Worm (Caenorhabditis elegans) whole organism, L3 larva: Measurements from ENCODE around the gene cts-1.

Source experiments
- ZK546.5 ChIP-seq: sonication (generic microtip); optimal IDR thresholded peaks from 2 replicates; lab custom pipeline; 2017; ENCODE audit warnings: missing biosample characterization, missing genetic modification characterization
- aly-2 ChIP-seq: fragments of 150-350 bp; optimal IDR thresholded peaks from 2 replicates; lab custom pipeline; 2014; ENCODE audit warnings: missing biosample characterization, missing genetic modification characterization
- ama-1 ChIP-seq: fragments of 150-350 bp; optimal IDR thresholded peaks from 2 replicates; lab custom pipeline; 2018
- ceh-16 ChIP-seq: sonication (generic microtip); optimal IDR thresholded peaks from 2 replicates; lab custom pipeline; 2017; ENCODE audit warnings: missing biosample characterization, missing genetic modification characterization
- ceh-28 ChIP-seq: fragments of 150-350 bp; optimal IDR thresholded peaks from 2 replicates; lab custom pipeline; 2014; ENCODE audit warnings: missing biosample characterization, missing genetic modification reagents, missing genetic modification characterization
- ceh-82 ChIP-seq: fragments of 150-350 bp; optimal IDR thresholded peaks from 2 replicates; lab custom pipeline; 2014; ENCODE audit warnings: missing biosample characterization, missing genetic modification characterization
- ceh-9 ChIP-seq: sonication (generic microtip); optimal IDR thresholded peaks from 2 replicates; lab custom pipeline; 2018; ENCODE audit warnings: missing biosample characterization, missing genetic modification characterization
- daf-12 ChIP-seq: fragments of 150-350 bp; optimal IDR thresholded peaks from 2 replicates; lab custom pipeline; 2014; ENCODE audit warnings: missing biosample characterization, missing genetic modification reagents, missing genetic modification characterization
- egl-5 ChIP-seq: fragments of 150-350 bp; optimal IDR thresholded peaks from 2 replicates; lab custom pipeline; 2017; ENCODE audit warnings: missing biosample characterization, missing genetic modification reagents, missing genetic modification characterization, inconsistent platforms
- elt-1 ChIP-seq: fragments of 150-350 bp; optimal IDR thresholded peaks from 2 replicates; lab custom pipeline; 2014; ENCODE audit warnings: missing biosample characterization, missing genetic modification characterization
- elt-2 ChIP-seq: sonication (generic microtip); optimal IDR thresholded peaks from 2 replicates; lab custom pipeline; 2016; ENCODE audit warnings: missing genetic modification reagents, mild to moderate bottlenecking, missing genetic modification characterization, missing compliant biosample characterization
- elt-3 ChIP-seq, 3 experiments: fragments of 150-350 bp in 1 of 3; sonication (generic microtip) in 2 of 3; optimal IDR thresholded peaks; 2 replicates in 2 of 3; 4 replicates in 1 of 3; lab custom pipeline; 2014 to 2017; ENCODE audit warnings: missing biosample characterization in 3 of 3, missing genetic modification characterization in 3 of 3
- eor-1 ChIP-seq, 2 experiments: fragments of 150-350 bp; optimal IDR thresholded peaks; 2 replicates each; lab custom pipeline; 2014 to 2018; ENCODE audit warnings: missing biosample characterization in 2 of 2, missing genetic modification characterization in 2 of 2
- fkh-10 ChIP-seq: sonication (generic microtip); optimal IDR thresholded peaks from 2 replicates; lab custom pipeline; 2017; ENCODE audit warnings: missing biosample characterization, missing genetic modification reagents, missing genetic modification characterization
- fkh-2 ChIP-seq: fragments of 150-350 bp; optimal IDR thresholded peaks from 2 replicates; lab custom pipeline; 2014; ENCODE audit warnings: missing biosample characterization, missing genetic modification reagents, missing genetic modification characterization
- fos-1 ChIP-seq: fragments of 150-350 bp; optimal IDR thresholded peaks from 2 replicates; lab custom pipeline; 2014; ENCODE audit warnings: missing biosample characterization, missing genetic modification characterization
- lin-15B ChIP-seq: fragments of 150-350 bp; optimal IDR thresholded peaks from 2 replicates; lab custom pipeline; 2014; ENCODE audit warnings: missing biosample characterization, missing genetic modification characterization
- lin-39 ChIP-seq: fragments of 150-350 bp; optimal IDR thresholded peaks from 2 replicates; lab custom pipeline; 2018; ENCODE audit warnings: missing biosample characterization, missing genetic modification reagents, missing genetic modification characterization
- lsy-12 ChIP-seq: sonication (generic microtip); optimal IDR thresholded peaks from 2 replicates; lab custom pipeline; 2016; ENCODE audit warnings: mild to moderate bottlenecking, missing genetic modification characterization, missing compliant biosample characterization
- mdl-1 ChIP-seq: fragments of 150-350 bp; optimal IDR thresholded peaks from 2 replicates; lab custom pipeline; 2014; ENCODE audit warnings: missing biosample characterization, missing genetic modification characterization
- nfya-1 ChIP-seq: sonication (generic microtip); optimal IDR thresholded peaks from 2 replicates; lab custom pipeline; 2017; ENCODE audit warnings: missing genetic modification characterization, mild to moderate bottlenecking, missing compliant biosample characterization, antibody characterized with exemption, moderate library complexity; ENCODE audit not compliant: insufficient read depth
- nhr-11 ChIP-seq: fragments of 150-350 bp; optimal IDR thresholded peaks from 2 replicates; lab custom pipeline; 2014; ENCODE audit warnings: missing biosample characterization, missing genetic modification characterization
- nhr-23 ChIP-seq: fragments of 150-350 bp; optimal IDR thresholded peaks from 2 replicates; lab custom pipeline; 2014; ENCODE audit warnings: missing biosample characterization, missing genetic modification reagents, missing genetic modification characterization
- nhr-25 ChIP-seq: sonication (generic microtip); optimal IDR thresholded peaks from 2 replicates; lab custom pipeline; 2017; ENCODE audit warnings: missing biosample characterization, missing genetic modification characterization
- nhr-43 ChIP-seq: sonication (generic microtip); optimal IDR thresholded peaks from 2 replicates; lab custom pipeline; 2016; ENCODE audit warnings: mild to moderate bottlenecking, missing genetic modification characterization, missing compliant biosample characterization; ENCODE audit not compliant: poor library complexity, severe bottlenecking
- nhr-67 ChIP-seq: fragments of 150-350 bp; optimal IDR thresholded peaks from 2 replicates; lab custom pipeline; 2014; ENCODE audit warnings: missing biosample characterization, missing genetic modification characterization
- nhr-76 ChIP-seq: fragments of 150-350 bp; sonication (generic microtip); optimal IDR thresholded peaks from 5 replicates; lab custom pipeline; 2014; ENCODE audit warnings: missing biosample characterization, missing genetic modification characterization
- pha-4 ChIP-seq: fragments of 150-350 bp; optimal IDR thresholded peaks from 2 replicates; lab custom pipeline; 2014; ENCODE audit warnings: missing biosample characterization, missing genetic modification reagents, missing genetic modification characterization
- pqm-1 ChIP-seq: fragments of 150-350 bp; optimal IDR thresholded peaks from 2 replicates; lab custom pipeline; 2017; ENCODE audit warnings: missing biosample characterization, missing genetic modification characterization, inconsistent platforms
- sea-2 ChIP-seq: fragments of 150-350 bp; sonication (generic microtip); optimal IDR thresholded peaks from 4 replicates; lab custom pipeline; 2014; ENCODE audit warnings: missing biosample characterization, missing genetic modification reagents, missing genetic modification characterization
- skn-1 ChIP-seq: fragments of 150-350 bp; optimal IDR thresholded peaks from 2 replicates; lab custom pipeline; 2014; ENCODE audit warnings: missing biosample characterization, missing genetic modification characterization
- snpc-4 ChIP-seq: fragments of 150-350 bp; optimal IDR thresholded peaks from 2 replicates; lab custom pipeline; 2014; ENCODE audit warnings: missing biosample characterization, missing genetic modification characterization
- unc-62 ChIP-seq: fragments of 150-350 bp; sonication (generic microtip); optimal IDR thresholded peaks from 4 replicates; lab custom pipeline; 2014; ENCODE audit warnings: missing biosample characterization, missing genetic modification reagents, missing genetic modification characterization
- zag-1 ChIP-seq: fragments of 150-350 bp; optimal IDR thresholded peaks from 2 replicates; lab custom pipeline; 2014; ENCODE audit warnings: missing biosample characterization, missing genetic modification characterization
- ztf-11 ChIP-seq: fragments of 150-350 bp; optimal IDR thresholded peaks from 2 replicates; lab custom pipeline; 2014; ENCODE audit warnings: missing biosample characterization, missing genetic modification characterization

Gene cts-1

DNA sequence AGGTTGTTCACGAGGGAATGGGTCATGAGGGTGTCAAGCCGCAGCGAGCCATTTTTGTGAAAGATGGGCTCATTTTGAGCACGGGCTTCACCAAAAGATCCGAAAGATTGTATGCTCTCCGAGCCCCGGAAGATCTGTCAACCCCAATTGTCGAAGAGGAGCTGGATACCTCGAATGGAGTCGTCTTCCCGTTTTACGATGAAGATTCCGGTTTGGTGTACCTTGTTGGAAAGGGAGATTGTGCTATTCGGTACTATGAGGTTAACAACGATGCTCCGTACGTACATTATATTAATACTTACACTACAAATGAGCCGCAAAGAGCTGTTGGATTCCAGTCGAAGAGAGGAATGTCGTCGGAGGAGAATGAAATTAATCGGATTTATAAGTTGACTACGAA, 34.7 kb upstream of the cts-1 start:
- TF ChIP-seq nhr-67 (tag; lab: Kevin White, UChicago) (no peak), ceh-28 (no peak), nhr-23 (tag; lab: Kevin White, UChicago) (no peak), nhr-76 (tag; lab: Kevin White, UChicago) (no peak), skn-1 (tag; lab: Kevin White, UChicago) (no peak), nfya-1 (tag; lab: Kevin White, UChicago) (no peak), unc-62 (GFP tag; lab: Kevin White, UChicago) (no peak), snpc-4 (tag; lab: Kevin White, UChicago) (no peak), sea-2 (no peak), pqm-1 (tag; lab: Kevin White, UChicago) (no peak), lin-15B (no peak), ama-1 (lab: Kevin White, UChicago) (no peak), nhr-43 (tag; lab: Kevin White, UChicago) (no peak), eor-1 (tag; optimal IDR thresholded peaks at IDR 0.05; lab: Kevin White, UChicago) (no peak), lin-39 (tag; lab: Kevin White, UChicago) (no peak), ztf-11 (tag; lab: Kevin White, UChicago) (no peak), fos-1 (tag; lab: Kevin White, UChicago) (no peak), mdl-1 (tag; lab: Kevin White, UChicago) (no peak), ceh-16 (no peak), nhr-11 (tag; lab: Kevin White, UChicago) (no peak)

DNA sequence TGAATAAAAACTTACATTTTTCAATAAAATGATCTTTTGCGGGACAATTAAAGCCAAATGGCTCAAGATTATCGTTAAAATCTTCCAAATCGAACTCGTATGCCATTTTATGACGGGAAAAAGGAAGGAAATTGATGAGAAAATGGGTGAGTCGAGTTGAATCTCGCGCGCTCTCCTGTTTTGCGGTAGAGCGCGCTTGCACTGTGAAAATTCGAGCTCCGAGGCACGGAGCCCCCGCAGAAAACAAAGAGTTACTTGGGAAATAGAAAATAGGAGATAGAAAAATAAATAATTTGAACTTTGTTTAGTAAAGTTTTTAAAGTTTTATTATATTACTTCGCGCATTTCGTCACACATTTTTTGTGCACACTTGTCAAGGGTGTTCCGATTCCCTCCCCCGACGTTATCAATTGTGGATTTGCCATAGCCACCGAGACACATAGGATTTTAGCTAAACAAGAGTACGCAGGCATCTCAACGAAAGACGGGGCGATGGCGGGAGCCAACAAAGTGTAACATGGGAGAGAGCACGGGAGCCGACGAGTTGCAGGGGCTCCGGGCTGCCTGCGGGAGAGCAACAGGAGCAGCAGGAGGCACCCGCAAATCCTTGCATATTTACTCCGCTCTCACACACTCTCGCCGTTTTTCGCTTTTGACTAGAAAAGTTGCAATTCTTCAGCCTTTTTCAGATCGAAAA, 32.2 kb upstream of the cts-1 start, which contains the start of the genes div-1 and cor-1:
Gene div-1 (minus strand): TSS at position 119 of the 697 bp plus-strand sequence.
Gene cor-1 (plus strand): TSS at position 671 of the 697 bp plus-strand sequence.
- TF ChIP-seq lin-15B (peak; percentile 62), pha-4 (peak; percentile 62), ztf-11 (tag; lab: Kevin White, UChicago) (no peak), elt-2 (tag; lab: Kevin White, UChicago) (peak; percentile 7), elt-3 (tag; optimal IDR thresholded peaks at IDR 0.05; lab: Kevin White, UChicago) (no peak), ceh-82 (tag; lab: Kevin White, UChicago) (no peak), snpc-4 (tag; lab: Kevin White, UChicago) (peak; percentile 54), lin-39 (tag; lab: Kevin White, UChicago) (peak; percentile 25), nfya-1 (tag; lab: Kevin White, UChicago) (peak; percentile 42), ZK546.5 (tag; lab: Kevin White, UChicago) (no peak), fkh-2 (no peak), fkh-10 (GFP tag; lab: Kevin White, UChicago) (no peak), fos-1 (tag; lab: Kevin White, UChicago) (no peak)

ce11 chrIII:10244013-10244412, 27.6 kb upstream of the cts-1 start:
- TF ChIP-seq elt-1: no peak
- TF ChIP-seq pqm-1 (tag; lab: Kevin White, UChicago): no peak
- no peak for TF ChIP-seq nhr-76 (tag; lab: Kevin White, UChicago)
- TF ChIP-seq elt-2 (tag; lab: Kevin White, UChicago): no peak
- no peak for TF ChIP-seq lin-39 (tag; lab: Kevin White, UChicago)
- TF ChIP-seq nfya-1 (tag; lab: Kevin White, UChicago): no peak
- no peak for TF ChIP-seq nhr-43 (tag; lab: Kevin White, UChicago)
- TF ChIP-seq egl-5 (tag; lab: Kevin White, UChicago): no peak
- no peak for TF ChIP-seq lsy-12 (tag; lab: Kevin White, UChicago)
- TF ChIP-seq aly-2 (tag; lab: Kevin White, UChicago): no peak
- TF ChIP-seq ceh-9 (tag; lab: Kevin White, UChicago): no peak
- no peak for TF ChIP-seq sea-2
- TF ChIP-seq zag-1: no peak

DNA sequence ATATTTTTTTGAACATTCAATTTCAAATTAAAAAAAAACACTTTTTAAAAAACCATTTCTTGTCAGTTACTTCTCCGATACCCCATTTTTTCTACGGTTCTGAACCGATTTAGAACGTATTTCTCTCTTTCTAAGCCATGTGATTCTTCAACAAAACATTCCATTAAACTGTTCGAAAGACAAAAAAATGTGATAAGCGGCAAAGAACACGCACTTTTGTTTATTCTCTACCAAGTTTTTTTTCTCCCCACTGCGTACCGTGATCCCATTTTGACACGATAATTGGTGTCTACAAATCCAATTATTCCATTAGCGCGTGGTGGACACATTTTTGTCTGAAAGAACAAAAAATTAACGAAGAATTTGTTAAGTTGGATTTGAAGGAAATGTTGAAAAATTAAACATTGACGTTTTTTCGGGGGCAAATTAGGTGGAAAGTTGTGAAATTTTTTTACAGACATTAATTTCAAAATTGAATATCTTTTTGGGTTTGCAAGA, 24.9 kb upstream of the cts-1 start:
- no peak for TF ChIP-seq daf-12 (tag; lab: Kevin White, UChicago)
- peak; percentile 40 for TF ChIP-seq nhr-43 (tag; lab: Kevin White, UChicago)
- TF ChIP-seq nhr-25 (tag; lab: Kevin White, UChicago): peak; percentile 1
